Worm (Caenorhabditis elegans): ENCODE results near the gene ncs-1.

ncs-1 gene

ce11 chrX:994678-995077, 31.6 kb upstream of the ncs-1 start (continued):
- no peak for TF ChIP-seq nfya-1 (tag; optimal IDR thresholded peaks at IDR 0.05; ENCODE audit: borderline replicate concordance, insufficient read depth)
- TF ChIP-seq rec-8 (tag; optimal IDR thresholded peaks at IDR 0.05) = no peak
- no peak for TF ChIP-seq madf-10 (tag; optimal IDR thresholded peaks at IDR 0.05)

- TF ChIP-seq athp-1 (tag; optimal IDR thresholded peaks at IDR 0.05) = no peak
- peak; percentile 95 for TF ChIP-seq zfh-2 (GFP tag; conservative IDR thresholded peaks at IDR 0.05)
- TF ChIP-seq hmg-20 (GFP tag; IDR thresholded peaks at IDR 0.05) = peak; percentile 53; the same call in 1 of the 2 replicates
- peak; percentile 86 for TF ChIP-seq K12H6.12 (tag; optimal IDR thresholded peaks at IDR 0.05)
- TF ChIP-seq lin-35 (GFP tag; optimal IDR thresholded peaks at IDR 0.05) = peak in 1 of 3 experiments; percentile 40
- peak; percentile 43 for TF ChIP-seq ceh-27 (GFP tag; optimal IDR thresholded peaks at IDR 0.05)
- peak; percentile 48 for TF ChIP-seq lin-40 (tag; optimal IDR thresholded peaks at IDR 0.05)
- TF ChIP-seq egrh-3 (GFP tag; IDR thresholded peaks at IDR 0.05) = peak; percentile 47; the same call in 1 of the 2 replicates
- peak; percentile 20 for TF ChIP-seq B0035.1 (tag; optimal IDR thresholded peaks at IDR 0.05)
- 0 out of 2 replicates have a peak, but pooled peaks have one; percentile 14 for TF ChIP-seq pbrm-1 (GFP tag; IDR thresholded peaks at IDR 0.05)
- TF ChIP-seq atf-7 (tag; optimal IDR thresholded peaks at IDR 0.05) = peak; percentile 11
- no peak for TF ChIP-seq him-1 (tag; optimal IDR thresholded peaks at IDR 0.05)
- peak; percentile 69 for TF ChIP-seq madf-10 (tag; optimal IDR thresholded peaks at IDR 0.05)
- no peak for TF ChIP-seq F37B4.10 (GFP tag; IDR thresholded peaks at IDR 0.05)
- no peak for TF ChIP-seq snpc-4 (GFP tag; optimal IDR thresholded peaks at IDR 0.05)
- peak in 2 of 4 experiments; percentile 37 to 41 for TF ChIP-seq snpc-4 (tag; optimal IDR thresholded peaks at IDR 0.05)
Observed at ce11 chrX:992650-993403, 29.8 kb upstream of the ncs-1 start.

ce11 chrX:991274-991673, 28.2 kb upstream of the ncs-1 start, which contains the start of the genes C09E10.3 and dgk-1:
C09E10.3 (minus strand) TSS chrX:991374.
dgk-1 (minus strand) TSS chrX:991456.
- TF ChIP-seq pha-4 (tag; optimal IDR thresholded peaks at IDR 0.05) (no peak), ceh-40 (GFP tag; IDR thresholded peaks at IDR 0.05) (no peak), Y95B8A.8 (GFP tag; IDR thresholded peaks at IDR 0.05) (no peak), Y53G8AR.9 (GFP tag; conservative IDR thresholded peaks at IDR 0.05) (no peak), mcd-1 (GFP tag; IDR thresholded peaks at IDR 0.05) (no peak), let-607 (tag; optimal IDR thresholded peaks at IDR 0.05) (no peak), zfh-2 (GFP tag; conservative IDR thresholded peaks at IDR 0.05) (no peak), nfya-1 (tag; optimal IDR thresholded peaks at IDR 0.05; ENCODE audit: borderline replicate concordance, insufficient read depth) (no peak), T26A5.8 (tag; optimal IDR thresholded peaks at IDR 0.05) (no peak), repo-1 (tag; optimal IDR thresholded peaks at IDR 0.05) (no peak), bed-1 (GFP tag; IDR thresholded peaks at IDR 0.05) (no peak), Y67H2A.10 (GFP tag; conservative IDR thresholded peaks at IDR 0.05) (no peak), ceh-27 (GFP tag; optimal IDR thresholded peaks at IDR 0.05) (no peak), gei-17 (GFP tag; optimal IDR thresholded peaks at IDR 0.05) (no peak), die-1 (tag; optimal IDR thresholded peaks at IDR 0.05) (no peak), lin-54 (GFP tag; optimal IDR thresholded peaks at IDR 0.05) (no peak)

- TF ChIP-seq aptf-2 (GFP tag; conservative IDR thresholded peaks at IDR 0.05) (no peak), attf-6 (GFP tag; IDR thresholded peaks at IDR 0.05) (no peak), mcd-1 (GFP tag; IDR thresholded peaks at IDR 0.05) (0 out of 2 replicates have a peak, but pooled peaks have one; percentile 16), snpc-4 (GFP tag; optimal IDR thresholded peaks at IDR 0.05) (peak; percentile 61), snpc-4 (tag; optimal IDR thresholded peaks at IDR 0.05) (peak; percentile 37 to 87 (median 72)), mel-28 (tag; optimal IDR thresholded peaks at IDR 0.05; ENCODE audit: borderline replicate concordance) (no peak), egl-18 (GFP tag; IDR thresholded peaks at IDR 0.05) (0 out of 2 replicates have a peak, but pooled peaks have one; percentile 11), die-1 (tag; optimal IDR thresholded peaks at IDR 0.05) (no peak), F55B11.4 (tag; optimal IDR thresholded peaks at IDR 0.05; ENCODE audit: borderline replicate concordance, insufficient read depth) (no peak), dox-1 (GFP tag; IDR thresholded peaks at IDR 0.05) (0 out of 2 replicates have a peak, but pooled peaks have one; percentile 20), nhr-27 (tag; optimal IDR thresholded peaks at IDR 0.05) (no peak), Y53G8AR.9 (GFP tag; conservative IDR thresholded peaks at IDR 0.05) (no peak), F10E7.11 (tag; optimal IDR thresholded peaks at IDR 0.05) (no peak), B0336.3 (GFP tag; IDR thresholded peaks at IDR 0.05) (no peak), zfh-2 (GFP tag; conservative IDR thresholded peaks at IDR 0.05) (peak; percentile 90), attf-3 (GFP tag; conservative IDR thresholded peaks at IDR 0.05) (no peak)
Observed at ce11 chrX:986463-986862, 23.4 kb upstream of the ncs-1 start.
